Worm (Caenorhabditis elegans) whole organism, L4 larva: ENCODE measurements around the gene ZC190.5.

Experiments
- ZK546.5 ChIP-seq, 2 experiments: sonication (generic microtip); optimal IDR thresholded peaks; 2 replicates each; lab custom pipeline; 2017; ENCODE audit warnings: missing biosample characterization in 2 of 2, missing genetic modification characterization in 2 of 2
- aly-2 ChIP-seq: sonication (generic microtip); optimal IDR thresholded peaks from 2 replicates; lab custom pipeline; 2018; ENCODE audit warnings: missing biosample characterization, missing genetic modification characterization
- ceh-82 ChIP-seq: sonication (generic microtip); optimal IDR thresholded peaks from 2 replicates; lab custom pipeline; 2017; ENCODE audit warnings: missing biosample characterization, missing genetic modification characterization
- fkh-10 ChIP-seq: fragments of 150-350 bp; optimal IDR thresholded peaks from 2 replicates; lab custom pipeline; 2014; ENCODE audit warnings: missing biosample characterization, missing genetic modification reagents, missing genetic modification characterization
- jun-1 ChIP-seq: fragments of 150-350 bp; optimal IDR thresholded peaks from 2 replicates; lab custom pipeline; 2014; ENCODE audit warnings: missing biosample characterization, missing genetic modification reagents, missing genetic modification characterization
- lir-3 ChIP-seq: sonication (generic microtip); optimal IDR thresholded peaks from 2 replicates; lab custom pipeline; 2016; ENCODE audit warnings: mild to moderate bottlenecking, missing genetic modification characterization, missing compliant biosample characterization
- mxl-3 ChIP-seq: fragments of 200-800 bp; sonication (Bioruptor generic); optimal IDR thresholded peaks from 2 replicates; lab custom pipeline; 2018; ENCODE audit warnings: mild to moderate bottlenecking, missing genetic modification characterization, missing compliant biosample characterization
- nhr-11 ChIP-seq: fragments of 150-350 bp; optimal IDR thresholded peaks from 2 replicates; lab custom pipeline; 2014; ENCODE audit warnings: missing biosample characterization, missing genetic modification characterization
- nhr-237 ChIP-seq: sonication (generic microtip); optimal IDR thresholded peaks from 2 replicates; lab custom pipeline; 2017; ENCODE audit warnings: missing biosample characterization, missing genetic modification characterization
- unc-62 ChIP-seq, 3 experiments: fragments of 150-350 bp in 1 of 3; sonication (generic microtip); optimal IDR thresholded peaks in 2 of 3; peaks in 1 of 3; 1 replicate in 1 of 3; 2 replicates in 2 of 3; lab custom pipeline; 2014 to 2017; ENCODE audit warnings: missing biosample characterization in 3 of 3, missing genetic modification characterization in 3 of 3, missing genetic modification reagents in 3 of 3, missing genotype in 1 of 3

DNA sequence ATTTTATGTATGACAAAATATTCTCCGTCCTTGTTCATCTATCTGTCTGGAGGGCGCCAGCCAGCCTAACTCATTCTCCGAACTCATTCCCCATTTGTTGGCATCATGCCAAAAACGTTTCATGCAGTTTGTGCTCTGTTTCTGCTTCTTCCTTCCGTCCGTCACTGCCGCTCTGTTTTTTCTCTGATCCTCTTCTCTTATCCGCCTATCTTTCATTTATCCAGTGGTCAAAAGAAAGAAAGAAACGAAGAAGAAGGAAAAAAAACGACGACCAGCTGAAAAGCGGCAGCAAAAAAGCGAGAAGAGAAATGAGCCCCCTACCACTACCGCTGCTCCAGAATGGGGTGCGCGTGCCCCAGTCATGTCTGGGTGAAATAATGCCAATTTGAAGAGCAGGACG lies 10.4 kb downstream of the ZC190.5 start:
- TF ChIP-seq nhr-11 (tag; lab: Kevin White, UChicago) (no peak), lir-3 (tag; lab: Kevin White, UChicago) (no peak), aly-2 (tag; lab: Kevin White, UChicago) (no peak), jun-1 (tag; lab: Kevin White, UChicago) (no peak), nhr-237 (tag; lab: Kevin White, UChicago) (no peak), mxl-3 (GFP tag; lab: Kevin White, UChicago) (no peak), ceh-82 (tag; lab: Kevin White, UChicago) (no peak), ZK546.5 (tag; optimal IDR thresholded peaks at IDR 0.05; lab: Kevin White, UChicago) (no peak), unc-62 (GFP tag; optimal IDR thresholded peaks at IDR 0.05 in 1 of 2; lab: Kevin White, UChicago) (peak in 1 of 2 experiments; percentile 96), unc-62 (tag; optimal IDR thresholded peaks at IDR 0.05; lab: Kevin White, UChicago) (no peak), fkh-10 (GFP tag; lab: Kevin White, UChicago) (no peak)
